Worm (Caenorhabditis elegans): ENCODE results near the gene ceh-79.
A peak's percentile ranks its signal among the peaks of the same experiment; 100 is the strongest.

ceh-79 gene

ce11 chrV:13269228-13269630, 32.4 kb upstream of the ceh-79 start (continued):
- no peak for TF ChIP-seq sdz-12 (GFP tag; optimal IDR thresholded peaks at IDR 0.05)
- TF ChIP-seq dve-1 (tag; optimal IDR thresholded peaks at IDR 0.05; ENCODE audit: insufficient read depth), result peak; percentile 87
- TF ChIP-seq spr-1 (tag; optimal IDR thresholded peaks at IDR 0.05), result no peak
- TF ChIP-seq hlh-11 (tag; optimal IDR thresholded peaks at IDR 0.05), result peak; percentile 85
- peak; percentile 81 for TF ChIP-seq nhr-48 (tag; optimal IDR thresholded peaks at IDR 0.05)
- no peak; the same call in 1 of the 2 replicates for TF ChIP-seq pha-4 (GFP tag; IDR thresholded peaks at IDR 0.05)
- no peak for TF ChIP-seq pha-4 (tag; optimal IDR thresholded peaks at IDR 0.05)
- no peak for TF ChIP-seq madf-5 (GFP tag; IDR thresholded peaks at IDR 0.05)
- TF ChIP-seq hlh-30 (tag; optimal IDR thresholded peaks at IDR 0.05; ENCODE audit: insufficient read depth), result peak; percentile 80
- TF ChIP-seq nhr-76 (tag; optimal IDR thresholded peaks at IDR 0.05), result no peak
- no peak for TF ChIP-seq lin-29 (GFP tag; IDR thresholded peaks at IDR 0.05)
- TF ChIP-seq ceh-44 (GFP tag; IDR thresholded peaks at IDR 0.05), result no peak
- peak; percentile 32 to 59 for TF ChIP-seq lsy-2 (tag; optimal IDR thresholded peaks at IDR 0.05)
- peak; percentile 39 for TF ChIP-seq T20F7.1 (GFP tag; optimal IDR thresholded peaks at IDR 0.05)
- TF ChIP-seq egl-43 (GFP tag; IDR thresholded peaks at IDR 0.05), result no peak
- no peak for TF ChIP-seq dmd-8 (GFP tag; IDR thresholded peaks at IDR 0.05)
- peak; percentile 21 for TF ChIP-seq mes-2 (tag; optimal IDR thresholded peaks at IDR 0.05; ENCODE audit: poor library complexity, severe bottlenecking)
- peak in 1 of 2 experiments; percentile 21 for TF ChIP-seq daf-16 (GFP tag; optimal IDR thresholded peaks at IDR 0.05)
- peak; percentile 94 for TF ChIP-seq daf-16 (tag; optimal IDR thresholded peaks at IDR 0.05)
- no peak for TF ChIP-seq hmg-1.1 (GFP tag; IDR thresholded peaks at IDR 0.05)
- no peak for TF ChIP-seq nhr-111 (GFP tag; optimal IDR thresholded peaks at IDR 0.05)
- no peak for TF ChIP-seq skn-1 (tag; optimal IDR thresholded peaks at IDR 0.05)
- no peak for TF ChIP-seq D1046.2 (GFP tag; IDR thresholded peaks at IDR 0.05)
- TF ChIP-seq daf-8 (GFP tag; IDR thresholded peaks at IDR 0.05), result no peak
- no peak for TF ChIP-seq F44E2.7 (GFP tag; IDR thresholded peaks at IDR 0.05)
- TF ChIP-seq lin-15B (tag; optimal IDR thresholded peaks at IDR 0.05), result no peak
- peak; percentile 81 for TF ChIP-seq pqm-1 (tag; optimal IDR thresholded peaks at IDR 0.05)
- TF ChIP-seq tra-1 (GFP tag; IDR thresholded peaks at IDR 0.05), result peak; percentile 64
- TF ChIP-seq duxl-1 (tag; optimal IDR thresholded peaks at IDR 0.05; ENCODE audit: poor library complexity), result no peak
- TF ChIP-seq Y105C5A.15 (GFP tag; IDR thresholded peaks at IDR 0.05), result 0 out of 2 replicates have a peak, but pooled peaks have one; percentile 35
- no peak for TF ChIP-seq nhr-25 (tag; optimal IDR thresholded peaks at IDR 0.05; ENCODE audit: borderline replicate concordance, insufficient read depth)
- TF ChIP-seq Y75B8A.6 (GFP tag; IDR thresholded peaks at IDR 0.05), result peak; percentile 64; the same call in 1 of the 2 replicates
- TF ChIP-seq arid-1 (GFP tag; conservative IDR thresholded peaks at IDR 0.05), result no peak
- TF ChIP-seq zip-11 (GFP tag; IDR thresholded peaks at IDR 0.05), result no peak
- no peak for TF ChIP-seq rbr-2 (tag; optimal IDR thresholded peaks at IDR 0.05)
- TF ChIP-seq nhr-11 (tag; optimal IDR thresholded peaks at IDR 0.05), result no peak
- TF ChIP-seq hif-1 (tag; optimal IDR thresholded peaks at IDR 0.05), result peak in 1 of 2 experiments; percentile 17
- no peak for TF ChIP-seq zag-1 (tag; optimal IDR thresholded peaks at IDR 0.05)
- no peak for TF ChIP-seq ceh-82 (tag; optimal IDR thresholded peaks at IDR 0.05)
- TF ChIP-seq ztf-7 (tag; optimal IDR thresholded peaks at IDR 0.05), result peak; percentile 22
- no peak for TF ChIP-seq ZK546.5 (tag; optimal IDR thresholded peaks at IDR 0.05)
- TF ChIP-seq nhr-237 (tag; optimal IDR thresholded peaks at IDR 0.05), result no peak

DNA sequence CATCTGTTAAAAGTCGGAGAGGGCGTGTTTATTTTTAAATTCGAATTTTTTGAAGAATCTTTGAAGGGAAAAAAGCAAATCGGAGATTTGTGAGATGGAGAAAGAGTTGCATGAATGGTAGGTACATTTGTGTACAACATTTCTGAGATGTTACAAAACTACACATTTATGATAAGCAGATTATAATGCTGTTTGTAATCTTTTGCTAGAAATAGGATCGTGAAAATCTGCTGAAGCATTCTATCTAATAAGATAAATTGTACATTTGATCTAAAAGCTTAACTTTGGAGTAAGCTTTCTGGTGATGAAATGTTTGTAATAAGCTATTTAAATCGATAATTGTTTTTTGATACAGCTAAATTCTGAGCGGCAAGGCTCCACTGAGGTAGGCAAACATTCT, 29.4 kb upstream of the ceh-79 start:
- TF ChIP-seq hlh-30 (tag; optimal IDR thresholded peaks at IDR 0.05; ENCODE audit: insufficient read depth), result no peak
- no peak for TF ChIP-seq ceh-44 (GFP tag; IDR thresholded peaks at IDR 0.05)
- TF ChIP-seq dmd-6 (GFP tag; IDR thresholded peaks at IDR 0.05), result no peak
- TF ChIP-seq aha-1 (tag), result peak; percentile 90

Data from whole organism, L4 larva.